Worm (Caenorhabditis elegans) whole organism, early embryonic: ENCODE measurements around the gene D1054.10.

ENCODE experiments used
- B0310.2 ChIP-seq: sonication (generic microtip); optimal IDR thresholded peaks from 2 replicates; lab custom pipeline; 2016; ENCODE audit warnings: mild to moderate bottlenecking, missing genetic modification characterization, missing compliant biosample characterization
- ama-1 ChIP-seq: fragments of 150-350 bp; optimal IDR thresholded peaks from 2 replicates; lab custom pipeline; 2014
- ceh-13 ChIP-seq: fragments of 200-800 bp; sonication (Bioruptor generic); optimal IDR thresholded peaks from 2 replicates; lab custom pipeline; 2018; ENCODE audit warnings: mild to moderate bottlenecking, missing genetic modification characterization, missing compliant biosample characterization
- ceh-36 ChIP-seq: sonication (generic microtip); optimal IDR thresholded peaks from 2 replicates; lab custom pipeline; 2016; ENCODE audit warnings: missing genetic modification characterization, inconsistent platforms, missing compliant biosample characterization
- flt-1 ChIP-seq: fragments of 200-800 bp; sonication (Bioruptor generic); IDR thresholded peaks from 2 replicates; pipeline ENCODE4 v1.3.6; 2022; ENCODE audit warnings: missing genetic modification characterization, missing compliant biosample characterization
- hmbx-1 ChIP-seq: sonication (generic microtip); optimal IDR thresholded peaks from 2 replicates; lab custom pipeline; 2016; ENCODE audit warnings: mild to moderate bottlenecking, missing genetic modification characterization, missing compliant biosample characterization
- hnd-1 ChIP-seq: sonication (generic microtip); optimal IDR thresholded peaks from 2 replicates; lab custom pipeline; 2016; ENCODE audit warnings: missing genetic modification characterization, missing compliant biosample characterization
- sea-1 ChIP-seq: fragments of 200-800 bp; sonication (Bioruptor generic); conservative IDR thresholded peaks from 2 replicates; pipeline ENCODE4 v1.3.6; 2022; ENCODE audit warnings: missing genetic modification characterization, missing compliant biosample characterization
- tbx-11 ChIP-seq: fragments of 200-800 bp; sonication (Bioruptor generic); IDR thresholded peaks from 2 replicates; pipeline ENCODE4 v1.3.6; 2022; ENCODE audit warnings: missing genetic modification characterization, missing compliant biosample characterization
- tbx-37 ChIP-seq: fragments of 200-800 bp; sonication (Bioruptor generic); conservative IDR thresholded peaks from 2 replicates; pipeline ENCODE4 v1.3.6; 2022; ENCODE audit warnings: missing genetic modification reagents, missing genetic modification characterization, missing compliant biosample characterization
- tra-4 ChIP-seq: sonication (generic microtip); optimal IDR thresholded peaks from 2 replicates; lab custom pipeline; 2017; ENCODE audit warnings: missing genetic modification characterization, missing compliant biosample characterization

ce11 chrV:10801154-10801553, 8.5 kb upstream of the D1054.10 start, which contains the start of gene D1054.18:
- no peak for TF ChIP-seq hmbx-1
- no peak for TF ChIP-seq flt-1 (GFP tag; lab: Robert Waterston, UW)
- TF ChIP-seq ama-1 (lab: Kevin White, UChicago): no peak
- no peak for TF ChIP-seq ceh-13 (GFP tag; lab: Kevin White, UChicago)
- no peak for TF ChIP-seq ceh-36
- TF ChIP-seq hnd-1: no peak
- no peak for TF ChIP-seq sea-1 (GFP tag; lab: Robert Waterston, UW)
- TF ChIP-seq tbx-11: no peak
- TF ChIP-seq tra-4 (tag; lab: Kevin White, UChicago): no peak
- no peak for TF ChIP-seq B0310.2 (tag; lab: Kevin White, UChicago)
- TF ChIP-seq tbx-37: no peak
